Fruit fly (Drosophila melanogaster): ENCODE results near the gene sgg.

Gene sgg

DNA sequence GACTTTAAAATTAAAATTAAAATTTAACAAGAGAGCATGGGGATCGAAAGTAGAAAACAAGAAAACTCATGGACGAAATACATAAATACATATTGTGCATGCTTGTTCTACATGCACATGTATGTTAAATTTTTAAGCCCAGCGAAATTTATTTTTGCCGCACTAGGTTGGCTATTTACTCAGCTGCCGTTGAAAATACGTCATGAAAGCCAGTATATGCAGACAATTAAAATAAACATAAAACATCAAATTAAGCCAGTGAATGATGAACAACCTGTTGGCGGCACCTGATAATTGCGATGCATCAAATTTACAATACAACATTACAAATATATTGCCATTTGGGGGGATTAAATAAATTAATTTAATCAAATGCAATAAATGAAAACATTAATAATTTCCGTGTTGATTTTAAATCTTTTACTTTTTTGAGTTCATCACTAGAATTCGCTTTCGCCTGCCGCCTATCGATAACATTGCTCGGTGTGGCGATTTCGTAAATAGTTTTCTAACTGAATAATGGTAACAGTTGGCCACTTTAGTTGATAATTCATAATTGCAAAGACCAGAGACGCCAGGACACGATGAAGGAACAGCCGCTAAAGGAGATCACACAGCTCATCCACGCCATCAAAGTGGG lies 70.5 kb downstream of the sgg start, which contains the start of gene eIF2Bbeta (continued):
- TF ChIP-seq bbx (GFP tag; IDR thresholded peaks at IDR 0.05; ENCODE audit: partially characterized antibody) (no peak), CG12769 (tag; optimal IDR thresholded peaks at IDR 0.05) (no peak), CG16779 (GFP tag; IDR thresholded peaks at IDR 0.05) (no peak), CG15514 (GFP tag; optimal IDR thresholded peaks at IDR 0.05) (peak; percentile 27), MESR4 (GFP tag; optimal IDR thresholded peaks at IDR 0.05) (peak; percentile 56), bab2 (GFP tag; optimal IDR thresholded peaks at IDR 0.05) (no peak), vfl (GFP tag; optimal IDR thresholded peaks at IDR 0.05) (no peak), CG6791 (GFP tag; IDR thresholded peaks at IDR 0.05; ENCODE audit: partially characterized antibody) (no peak), trem (tag; optimal IDR thresholded peaks at IDR 0.05) (no peak), CG33213 (GFP tag; optimal IDR thresholded peaks at IDR 0.05) (no peak), CG7556 (GFP tag; optimal IDR thresholded peaks at IDR 0.05) (no peak), YL-1 (GFP tag; optimal IDR thresholded peaks at IDR 0.05) (no peak), Sry-δ (GFP tag; optimal IDR thresholded peaks at IDR 0.05) (peak; percentile 39), esg (GFP tag; conservative IDR thresholded peaks at IDR 0.05) (0 out of 2 replicates have a peak, but pooled peaks have one; percentile 14), gce (GFP tag; IDR thresholded peaks at IDR 0.05) (no peak), HmgD (GFP tag; optimal IDR thresholded peaks at IDR 0.05) (no peak), CG13894 (tag; optimal IDR thresholded peaks at IDR 0.05) (no peak), lov (optimal IDR thresholded peaks at IDR 0.05) (no peak), lov (GFP tag; IDR thresholded peaks at IDR 0.05) (no peak), Dll (GFP tag; IDR thresholded peaks at IDR 0.05; ENCODE audit: partially characterized antibody) (0 out of 4 replicates have a peak, but pooled peaks have one; percentile 30), CG3838 (GFP tag; optimal IDR thresholded peaks at IDR 0.05) (no peak), ERR (GFP tag; optimal IDR thresholded peaks at IDR 0.05) (no peak), CG17361 (GFP tag; IDR thresholded peaks at IDR 0.05) (no peak), pan (optimal IDR thresholded peaks at IDR 0.05) (no peak), pan (GFP tag; optimal IDR thresholded peaks at IDR 0.05 in 1 of 2, IDR thresholded peaks at IDR 0.05 in 1 of 2) (peak in 1 of 2 experiments; percentile 9), Scr (GFP tag; IDR thresholded peaks at IDR 0.05; ENCODE audit: partially characterized antibody) (0 out of 2 replicates have a peak, but pooled peaks have one; percentile 21), CG13123 (GFP tag; optimal IDR thresholded peaks at IDR 0.05) (no peak), CG17328 (GFP tag; IDR thresholded peaks at IDR 0.05) (no peak), Rfx (GFP tag; IDR thresholded peaks at IDR 0.05) (0 out of 2 replicates have a peak, but pooled peaks have one; percentile 16), Meics (GFP tag; optimal IDR thresholded peaks at IDR 0.05) (no peak), mld (GFP tag; IDR thresholded peaks at IDR 0.05; ENCODE audit: partially characterized antibody) (no peak), crol (GFP tag; IDR thresholded peaks at IDR 0.05) (no peak), CG2712 (tag; optimal IDR thresholded peaks at IDR 0.05) (no peak), B-H2 (GFP tag; optimal IDR thresholded peaks at IDR 0.05) (no peak), gsb (GFP tag; IDR thresholded peaks at IDR 0.05) (no peak), CG17568 (GFP tag; optimal IDR thresholded peaks at IDR 0.05) (no peak), CG6689 (GFP tag; IDR thresholded peaks at IDR 0.05) (no peak), row (GFP tag; IDR thresholded peaks at IDR 0.05) (peak; percentile 46; the same call in 1 of the 3 replicates), CG11247 (GFP tag; IDR thresholded peaks at IDR 0.05) (no peak), Oli (tag; optimal IDR thresholded peaks at IDR 0.05) (no peak), pzg (GFP tag; optimal IDR thresholded peaks at IDR 0.05) (peak; percentile 4), dpn (GFP tag; optimal IDR thresholded peaks at IDR 0.05) (no peak), nau (GFP tag; optimal IDR thresholded peaks at IDR 0.05) (no peak), tna (GFP tag; IDR thresholded peaks at IDR 0.05; ENCODE audit: partially characterized antibody) (no peak), prd (optimal IDR thresholded peaks at IDR 0.05) (no peak), prd (GFP tag; IDR thresholded peaks at IDR 0.05) (0 out of 3 replicates have a peak, but pooled peaks have one; percentile 30), Sry-β (GFP tag; optimal IDR thresholded peaks at IDR 0.05) (peak; percentile 87), CG12391 (tag; optimal IDR thresholded peaks at IDR 0.05) (no peak), sna (GFP tag; IDR thresholded peaks at IDR 0.05; ENCODE audit: partially characterized antibody) (peak; percentile 17; the same call in 1 of the 2 replicates), CG7271 (tag; optimal IDR thresholded peaks at IDR 0.05) (no peak)

Data from whole organism, embryonic.